Worm (Caenorhabditis elegans) whole organism, L1 larva: ENCODE measurements around the gene ncl-1.

Experiments
- ama-1 ChIP-seq: fragments of 150-350 bp; optimal IDR thresholded peaks from 2 replicates; lab custom pipeline; 2014
- blmp-1 ChIP-seq: fragments of 150-350 bp; optimal IDR thresholded peaks from 2 replicates; lab custom pipeline; 2014; ENCODE audit warnings: missing biosample characterization, missing genetic modification characterization
- ceh-63 ChIP-seq: fragments of 200-800 bp; sonication (Bioruptor generic); optimal IDR thresholded peaks from 2 replicates; lab custom pipeline; 2018; ENCODE audit warnings: mild to moderate bottlenecking, missing genetic modification characterization, missing compliant biosample characterization
- ceh-82 ChIP-seq, 3 experiments: fragments of 150-350 bp in 1 of 3; sonication (generic microtip) in 2 of 3; optimal IDR thresholded peaks; 2 replicates each; lab custom pipeline; 2014 to 2017; ENCODE audit warnings: missing biosample characterization in 3 of 3, missing genetic modification characterization in 3 of 3
- ceh-90 ChIP-seq: sonication (generic microtip); optimal IDR thresholded peaks from 2 replicates; lab custom pipeline; 2016; ENCODE audit warnings: missing genetic modification characterization, missing compliant biosample characterization
- ces-1 ChIP-seq: fragments of 150-350 bp; optimal IDR thresholded peaks from 2 replicates; lab custom pipeline; 2014; ENCODE audit warnings: missing biosample characterization, missing genetic modification reagents, missing genetic modification characterization
- dpl-1 ChIP-seq, 3 experiments: fragments of 150-350 bp in 2 of 3; sonication (generic microtip) in 1 of 3; optimal IDR thresholded peaks; 2 replicates each; lab custom pipeline; 2014 to 2017; ENCODE audit warnings: missing biosample characterization in 3 of 3, missing genetic modification characterization in 3 of 3, missing genetic modification reagents in 3 of 3
- dsc-1 ChIP-seq: sonication (generic microtip); optimal IDR thresholded peaks from 2 replicates; lab custom pipeline; 2016; ENCODE audit warnings: mild to moderate bottlenecking, missing genetic modification characterization, missing compliant biosample characterization
- efl-1 ChIP-seq, 4 experiments: fragments of 150-350 bp; optimal IDR thresholded peaks in 3 of 4; peaks in 1 of 4; 1 replicate in 1 of 4; 2 replicates in 3 of 4; lab custom pipeline; 2014; ENCODE audit warnings: missing biosample characterization in 2 of 4, missing genetic modification characterization in 2 of 4, missing genetic modification reagents in 2 of 4
- efl-3 ChIP-seq: fragments of 200-800 bp; sonication (Bioruptor generic); optimal IDR thresholded peaks from 2 replicates; lab custom pipeline; 2018; ENCODE audit warnings: mild to moderate bottlenecking, missing genetic modification characterization, missing compliant biosample characterization
- egl-13 ChIP-seq: sonication (generic microtip); optimal IDR thresholded peaks from 2 replicates; lab custom pipeline; 2016; ENCODE audit warnings: missing genotype, missing genetic modification reagents, missing genetic modification characterization, missing compliant biosample characterization
- egl-27 ChIP-seq, 2 experiments: fragments of 150-350 bp in 1 of 2; sonication (generic microtip); optimal IDR thresholded peaks; 3 replicates each; lab custom pipeline; 2017 to 2018; ENCODE audit warnings: missing biosample characterization in 2 of 2, missing genetic modification characterization in 2 of 2, missing genetic modification reagents in 2 of 2
- elt-2 ChIP-seq: sonication (generic microtip); optimal IDR thresholded peaks from 2 replicates; lab custom pipeline; 2016; ENCODE audit warnings: missing genetic modification characterization, mild to moderate bottlenecking, inconsistent platforms, missing compliant biosample characterization, missing genetic modification reagents
- elt-3 ChIP-seq, 6 experiments: fragments of 150-350 bp in 1 of 6; sonication (generic microtip); optimal IDR thresholded peaks; 2 replicates each; lab custom pipeline; 2017 to 2018; ENCODE audit warnings: missing biosample characterization in 6 of 6, missing genetic modification characterization in 6 of 6, inconsistent platforms in 1 of 6
- ets-5 ChIP-seq: fragments of 200-800 bp; sonication (Bioruptor generic); IDR thresholded peaks from 2 replicates; pipeline ENCODE4 v1.3.6; 2022; ENCODE audit warnings: missing genetic modification characterization, missing compliant biosample characterization
- fkh-10 ChIP-seq: sonication (generic microtip); optimal IDR thresholded peaks from 2 replicates; lab custom pipeline; 2017; ENCODE audit warnings: missing biosample characterization, missing genetic modification reagents, missing genetic modification characterization
- fkh-8 ChIP-seq: sonication (generic microtip); optimal IDR thresholded peaks from 2 replicates; lab custom pipeline; 2016; ENCODE audit warnings: mild to moderate bottlenecking, missing genetic modification characterization, missing compliant biosample characterization
- fos-1 ChIP-seq: fragments of 150-350 bp; optimal IDR thresholded peaks from 2 replicates; lab custom pipeline; 2014; ENCODE audit warnings: missing biosample characterization, missing genetic modification characterization
- hlh-17 ChIP-seq: fragments of 200-800 bp; sonication (Bioruptor generic); optimal IDR thresholded peaks from 2 replicates; lab custom pipeline; 2018; ENCODE audit warnings: missing genetic modification characterization, mild to moderate bottlenecking, missing compliant biosample characterization, moderate library complexity, borderline replicate concordance
- hpl-2 ChIP-seq: fragments of 150-350 bp; optimal IDR thresholded peaks from 2 replicates; lab custom pipeline; 2014; ENCODE audit warnings: missing biosample characterization, missing genetic modification reagents, missing genetic modification characterization
- lin-13 ChIP-seq: fragments of 150-350 bp; optimal IDR thresholded peaks from 2 replicates; lab custom pipeline; 2014; ENCODE audit warnings: missing biosample characterization, missing genetic modification reagents, missing genetic modification characterization
- lin-14 ChIP-seq: fragments of 200-800 bp; sonication (Bioruptor generic); optimal IDR thresholded peaks from 2 replicates; lab custom pipeline; 2018; ENCODE audit warnings: mild to moderate bottlenecking, missing genetic modification characterization, moderate library complexity, missing compliant biosample characterization
- lin-15B ChIP-seq: fragments of 150-350 bp; sonication (generic microtip); optimal IDR thresholded peaks from 3 replicates; lab custom pipeline; 2014; ENCODE audit warnings: missing biosample characterization, missing genetic modification characterization
- lin-39 ChIP-seq: fragments of 150-350 bp; optimal IDR thresholded peaks from 2 replicates; lab custom pipeline; 2014; ENCODE audit warnings: missing biosample characterization, missing genetic modification reagents, missing genetic modification characterization
- lsy-2 ChIP-seq, 2 experiments: fragments of 150-350 bp; optimal IDR thresholded peaks; 2 replicates each; lab custom pipeline; 2014; ENCODE audit warnings: missing biosample characterization in 2 of 2, missing genetic modification characterization in 2 of 2
- mep-1 ChIP-seq: fragments of 150-350 bp; optimal IDR thresholded peaks from 2 replicates; lab custom pipeline; 2014; ENCODE audit warnings: missing biosample characterization, missing genetic modification characterization
- nhr-19 ChIP-seq: fragments of 200-800 bp; sonication (Bioruptor generic); conservative IDR thresholded peaks from 2 replicates; pipeline ENCODE4 v1.3.6; 2022; ENCODE audit warnings: missing genetic modification characterization, missing compliant biosample characterization
- nhr-20 ChIP-seq: sonication (generic microtip); optimal IDR thresholded peaks from 2 replicates; lab custom pipeline; 2016; ENCODE audit warnings: mild to moderate bottlenecking, missing genetic modification characterization, missing compliant biosample characterization
- nhr-47 ChIP-seq: sonication (generic microtip); optimal IDR thresholded peaks from 2 replicates; lab custom pipeline; 2016; ENCODE audit warnings: mild to moderate bottlenecking, missing genetic modification characterization, moderate library complexity, missing compliant biosample characterization
- nhr-71 ChIP-seq: sonication (generic microtip); optimal IDR thresholded peaks from 2 replicates; lab custom pipeline; 2016; ENCODE audit warnings: mild to moderate bottlenecking, missing genetic modification characterization, moderate library complexity, missing compliant biosample characterization
- nhr-85 ChIP-seq: sonication (generic microtip); peaks from one replicate; lab custom pipeline; 2016; ENCODE audit warnings: missing genetic modification characterization, inconsistent platforms, missing compliant biosample characterization
- nhr-90 ChIP-seq: sonication (generic microtip); optimal IDR thresholded peaks from 2 replicates; lab custom pipeline; 2016; ENCODE audit warnings: mild to moderate bottlenecking, missing genetic modification characterization, missing compliant biosample characterization; ENCODE audit not compliant: poor library complexity
- pag-3 ChIP-seq: sonication (generic microtip); optimal IDR thresholded peaks from 2 replicates; lab custom pipeline; 2017; ENCODE audit warnings: missing genetic modification characterization, mild to moderate bottlenecking, missing compliant biosample characterization, antibody characterized with exemption, borderline replicate concordance; ENCODE audit not compliant: insufficient read depth
- pax-3 ChIP-seq: fragments of 200-800 bp; sonication (Bioruptor generic); optimal IDR thresholded peaks from 2 replicates; lab custom pipeline; 2018; ENCODE audit warnings: mild to moderate bottlenecking, missing genetic modification characterization, moderate library complexity, missing compliant biosample characterization
- skn-1 ChIP-seq: fragments of 150-350 bp; optimal IDR thresholded peaks from 2 replicates; lab custom pipeline; 2014; ENCODE audit warnings: missing biosample characterization, missing genetic modification characterization
- sptf-1 ChIP-seq: fragments of 150-350 bp; optimal IDR thresholded peaks from 2 replicates; lab custom pipeline; 2014; ENCODE audit warnings: missing biosample characterization, missing genetic modification characterization
- sup-37 ChIP-seq: fragments of 200-800 bp; sonication (Bioruptor generic); optimal IDR thresholded peaks from 2 replicates; lab custom pipeline; 2018; ENCODE audit warnings: mild to moderate bottlenecking, missing genetic modification characterization, missing compliant biosample characterization
- swsn-7 ChIP-seq: sonication (generic microtip); optimal IDR thresholded peaks from 2 replicates; lab custom pipeline; 2016; ENCODE audit warnings: missing genetic modification characterization, missing compliant biosample characterization
- unc-62 ChIP-seq: fragments of 150-350 bp; optimal IDR thresholded peaks from 2 replicates; lab custom pipeline; 2014; ENCODE audit warnings: missing biosample characterization, missing genetic modification reagents, missing genetic modification characterization
- unc-86 ChIP-seq: sonication (generic microtip); optimal IDR thresholded peaks from 2 replicates; lab custom pipeline; 2016; ENCODE audit warnings: missing genetic modification characterization, missing compliant biosample characterization
- vab-15 ChIP-seq: sonication (generic microtip); optimal IDR thresholded peaks from 2 replicates; lab custom pipeline; 2017; ENCODE audit warnings: missing genotype, mild to moderate bottlenecking, missing genetic modification characterization, missing compliant biosample characterization
- zag-1 ChIP-seq: fragments of 150-350 bp; optimal IDR thresholded peaks from 2 replicates; lab custom pipeline; 2014; ENCODE audit warnings: missing biosample characterization, missing genetic modification characterization
- zip-4 ChIP-seq: fragments of 200-800 bp; sonication (Bioruptor generic); optimal IDR thresholded peaks from 2 replicates; lab custom pipeline; 2018; ENCODE audit warnings: mild to moderate bottlenecking, missing genetic modification characterization, moderate library complexity, missing compliant biosample characterization
- ztf-11 ChIP-seq, 2 experiments: sonication (generic microtip); optimal IDR thresholded peaks; 2 replicates each; lab custom pipeline; 2016 to 2017; ENCODE audit warnings: missing genetic modification characterization in 2 of 2, missing biosample characterization in 1 of 2, missing compliant biosample characterization in 1 of 2
- ztf-4 ChIP-seq: fragments of 150-350 bp; optimal IDR thresholded peaks from 2 replicates; lab custom pipeline; 2014; ENCODE audit warnings: missing biosample characterization, missing genetic modification characterization

Gene ncl-1

ce11 chrIII:7723412-7724068 is 4.0 kb downstream of the ncl-1 start:
- TF ChIP-seq nhr-71 (tag; lab: Kevin White, UChicago) (no peak), ces-1 (GFP tag; lab: Kevin White, UChicago) (no peak), nhr-20 (tag; lab: Kevin White, UChicago) (peak; percentile 7), zag-1 (no peak), fos-1 (tag; lab: Kevin White, UChicago) (no peak), lin-15B (no peak), hlh-17 (GFP tag; lab: Kevin White, UChicago) (no peak), mep-1 (tag; lab: Kevin White, UChicago) (peak; percentile 6), pag-3 (tag; lab: Kevin White, UChicago) (no peak), unc-86 (tag; lab: Kevin White, UChicago) (peak; percentile 3), ztf-4 (peak; percentile 4), dsc-1 (no peak), nhr-47 (tag; lab: Kevin White, UChicago) (no peak), lin-39 (no peak), ztf-11 (tag; optimal IDR thresholded peaks at IDR 0.05; lab: Kevin White, UChicago) (no peak), swsn-7 (no peak), lsy-2 (tag; optimal IDR thresholded peaks at IDR 0.05; lab: Kevin White, UChicago) (peak in 1 of 2 experiments; percentile 36), egl-13 (no peak), lin-14 (GFP tag; lab: Kevin White, UChicago) (peak; percentile 73), fkh-10 (GFP tag; lab: Kevin White, UChicago) (peak; percentile 29), ceh-90 (tag; lab: Kevin White, UChicago) (no peak), hpl-2 (no peak), ets-5 (GFP tag; lab: Robert Waterston, UW) (no peak), ama-1 (lab: Kevin White, UChicago) (peak; percentile 24), unc-62 (GFP tag; lab: Kevin White, UChicago) (no peak), dpl-1 (GFP tag; optimal IDR thresholded peaks at IDR 0.05; lab: Kevin White, UChicago) (no peak), nhr-90 (no peak), zip-4 (no peak), ceh-63 (GFP tag; lab: Kevin White, UChicago) (no peak), fkh-8 (tag; lab: Kevin White, UChicago) (no peak), sptf-1 (no peak), ceh-82 (tag; optimal IDR thresholded peaks at IDR 0.05; lab: Kevin White, UChicago) (peak in 2 of 3 experiments; percentile 1 to 14), efl-1 (optimal IDR thresholded peaks at IDR 0.05; lab: Kevin White, UChicago) (no peak), efl-1 (GFP tag; optimal IDR thresholded peaks at IDR 0.05 in 1 of 2; lab: Kevin White, UChicago) (no peak), nhr-85 (tag; lab: Kevin White, UChicago) (peak; percentile 24), lin-13 (GFP tag; lab: Kevin White, UChicago) (no peak), nhr-19 (GFP tag; lab: Robert Waterston, UW) (no peak), efl-3 (GFP tag; lab: Kevin White, UChicago) (no peak), blmp-1 (tag; lab: Kevin White, UChicago) (no peak), egl-27 (tag; optimal IDR thresholded peaks at IDR 0.05; lab: Kevin White, UChicago) (no peak), skn-1 (no peak), elt-3 (tag; optimal IDR thresholded peaks at IDR 0.05; lab: Kevin White, UChicago) (no peak)

ce11 chrIII:7724433-7724832 is 4.9 kb downstream of the ncl-1 start:
- TF ChIP-seq sup-37 (GFP tag; lab: Kevin White, UChicago) (no peak), lin-14 (GFP tag; lab: Kevin White, UChicago) (peak; percentile 65), blmp-1 (tag; lab: Kevin White, UChicago) (peak; percentile 23), fkh-10 (GFP tag; lab: Kevin White, UChicago) (peak; percentile 26), elt-2 (tag; lab: Kevin White, UChicago) (no peak), efl-1 (optimal IDR thresholded peaks at IDR 0.05; lab: Kevin White, UChicago) (peak in 1 of 2 experiments; percentile 1), efl-1 (GFP tag; optimal IDR thresholded peaks at IDR 0.05 in 1 of 2; lab: Kevin White, UChicago) (no peak), hlh-17 (GFP tag; lab: Kevin White, UChicago) (no peak), pax-3 (no peak), fos-1 (tag; lab: Kevin White, UChicago) (no peak), ama-1 (lab: Kevin White, UChicago) (no peak), sptf-1 (no peak), zip-4 (peak; percentile 29), nhr-71 (tag; lab: Kevin White, UChicago) (peak; percentile 19), dpl-1 (GFP tag; optimal IDR thresholded peaks at IDR 0.05; lab: Kevin White, UChicago) (no peak), vab-15 (tag; lab: Kevin White, UChicago) (no peak), lsy-2 (tag; optimal IDR thresholded peaks at IDR 0.05; lab: Kevin White, UChicago) (peak in 1 of 2 experiments; percentile 12), ceh-82 (tag; optimal IDR thresholded peaks at IDR 0.05; lab: Kevin White, UChicago) (peak in 1 of 3 experiments; percentile 3)
- TF ChIP-seq, all 84 proteins: peak for 8
